Fruit fly (Drosophila melanogaster): ENCODE results near the gene alpha-Est5.

The alpha-Est5 gene

dm6 chr3R:7491453-7491853, 44.7 kb downstream of the alpha-Est5 start (continued):
- TF ChIP-seq scrt (GFP tag; optimal IDR thresholded peaks at IDR 0.05) (no peak), Pdp1 (GFP tag; optimal IDR thresholded peaks at IDR 0.05) (peak in 1 of 2 experiments; percentile 31), CG2678 (tag; optimal IDR thresholded peaks at IDR 0.05) (no peak), CG10366 (GFP tag; IDR thresholded peaks at IDR 0.05) (no peak), croc (GFP tag; conservative IDR thresholded peaks at IDR 0.05) (no peak), oc (tag; optimal IDR thresholded peaks at IDR 0.05) (no peak), gce (GFP tag; IDR thresholded peaks at IDR 0.05) (no peak), Hr39 (optimal IDR thresholded peaks at IDR 0.05) (no peak), bowl (GFP tag; IDR thresholded peaks at IDR 0.05) (no peak), Jarid2 (GFP tag; optimal IDR thresholded peaks at IDR 0.05) (peak; percentile 87), wor (GFP tag; IDR thresholded peaks at IDR 0.05) (no peak), CoRest (tag; optimal IDR thresholded peaks at IDR 0.05) (no peak), Sry-δ (GFP tag; optimal IDR thresholded peaks at IDR 0.05) (no peak), CG7556 (GFP tag; optimal IDR thresholded peaks at IDR 0.05) (no peak), CG12236 (GFP tag; optimal IDR thresholded peaks at IDR 0.05) (no peak), psq (GFP tag; optimal IDR thresholded peaks at IDR 0.05) (no peak), ac (GFP tag; optimal IDR thresholded peaks at IDR 0.05) (no peak), Doc3 (GFP tag; IDR thresholded peaks at IDR 0.05; ENCODE audit: partially characterized antibody) (0 out of 3 replicates have a peak, but pooled peaks have one; percentile 22), CHES-1-like (GFP tag; optimal IDR thresholded peaks at IDR 0.05) (no peak), gcm (GFP tag; optimal IDR thresholded peaks at IDR 0.05) (no peak), CG6854 (GFP tag; optimal IDR thresholded peaks at IDR 0.05) (no peak), CG43689 (GFP tag; IDR thresholded peaks at IDR 0.05) (no peak), Bdp1 (GFP tag; optimal IDR thresholded peaks at IDR 0.05) (no peak), otp (GFP tag; IDR thresholded peaks at IDR 0.05) (no peak), Fer1 (GFP tag; optimal IDR thresholded peaks at IDR 0.05) (peak; percentile 32), klu (GFP tag; IDR thresholded peaks at IDR 0.05) (no peak), chinmo (GFP tag; IDR thresholded peaks at IDR 0.05; ENCODE audit: partially characterized antibody) (peak; percentile 91; the same call in 3 of the 4 replicates), CG10462 (GFP tag; optimal IDR thresholded peaks at IDR 0.05) (no peak), Dp (GFP tag; optimal IDR thresholded peaks at IDR 0.05) (no peak), Atf-2 (GFP tag; optimal IDR thresholded peaks at IDR 0.05) (no peak), CG4404 (GFP tag; IDR thresholded peaks at IDR 0.05) (no peak), CG3726 (GFP tag; IDR thresholded peaks at IDR 0.05) (no peak), Hr51 (GFP tag; optimal IDR thresholded peaks at IDR 0.05) (no peak), sens-2 (GFP tag; IDR thresholded peaks at IDR 0.05) (0 out of 2 replicates have a peak, but pooled peaks have one; percentile 6), CG2116 (GFP tag; optimal IDR thresholded peaks at IDR 0.05) (no peak), rib (GFP tag; IDR thresholded peaks at IDR 0.05) (0 out of 2 replicates have a peak, but pooled peaks have one; percentile 59), CG5245 (GFP tag; optimal IDR thresholded peaks at IDR 0.05) (no peak), Dad (GFP tag; optimal IDR thresholded peaks at IDR 0.05) (no peak), Chrac-16 (GFP tag; optimal IDR thresholded peaks at IDR 0.05) (no peak), grn (GFP tag; optimal IDR thresholded peaks at IDR 0.05) (no peak), CG3281 (GFP tag; optimal IDR thresholded peaks at IDR 0.05) (no peak), D (optimal IDR thresholded peaks at IDR 0.05) (no peak), D (GFP tag; optimal IDR thresholded peaks at IDR 0.05) (no peak), CG16815 (GFP tag; optimal IDR thresholded peaks at IDR 0.05) (no peak), z (GFP tag; IDR thresholded peaks at IDR 0.05) (no peak), Hey (tag; optimal IDR thresholded peaks at IDR 0.05) (no peak), sima (GFP tag; optimal IDR thresholded peaks at IDR 0.05) (no peak), unc-4 (GFP tag; IDR thresholded peaks at IDR 0.05; ENCODE audit: partially characterized antibody) (no peak), gro (GFP tag; optimal IDR thresholded peaks at IDR 0.05) (no peak), Bteb2 (GFP tag; optimal IDR thresholded peaks at IDR 0.05) (no peak), CG13296 (GFP tag; optimal IDR thresholded peaks at IDR 0.05) (peak; percentile 40), CG3163 (GFP tag; optimal IDR thresholded peaks at IDR 0.05) (no peak)
